Fruit fly (Drosophila melanogaster) whole organism, embryonic: ENCODE measurements around the gene Pdcd4.

Source experiments
- CG11398 ChIP-seq: fragments of 200-800 bp; sonication (Bioruptor generic); optimal IDR thresholded peaks from 2 replicates; lab custom pipeline; 2016; ENCODE audit warnings: missing biosample characterization, missing genetic modification characterization
- CG11504 ChIP-seq: fragments of 200-800 bp; sonication (Bioruptor generic); optimal IDR thresholded peaks from 3 replicates; lab custom pipeline; 2019; ENCODE audit warnings: missing biosample characterization, mild to moderate bottlenecking, missing genetic modification characterization, moderate library complexity
- CG12155 ChIP-seq: fragments of 200-800 bp; sonication (Bioruptor generic); optimal IDR thresholded peaks from 3 replicates; lab custom pipeline; 2016; ENCODE audit warnings: missing biosample characterization, missing genetic modification characterization
- CG13123 ChIP-seq: fragments of 200-800 bp; sonication (Bioruptor generic); optimal IDR thresholded peaks from 2 replicates; lab custom pipeline; 2016; ENCODE audit warnings: missing biosample characterization, missing genetic modification characterization
- CG16813 ChIP-seq: fragments of 200-800 bp; sonication (Bioruptor generic); IDR thresholded peaks from 3 replicates; pipeline ENCODE4 v1.3.6; 2022; ENCODE audit warnings: missing biosample characterization, missing genetic modification characterization; ENCODE audit not compliant: partially characterized antibody
- CG17568 ChIP-seq: fragments of 200-800 bp; sonication (Bioruptor generic); optimal IDR thresholded peaks from 2 replicates; lab custom pipeline; 2018; ENCODE audit warnings: missing biosample characterization, mild to moderate bottlenecking, missing genetic modification characterization, moderate library complexity
- CG2678 ChIP-seq: fragments of 200-800 bp; sonication (Bioruptor generic); optimal IDR thresholded peaks from 3 replicates; lab custom pipeline; 2019; ENCODE audit warnings: missing biosample characterization, mild to moderate bottlenecking, missing genetic modification characterization, moderate library complexity
- CG2712 ChIP-seq: fragments of 200-800 bp; optimal IDR thresholded peaks from 3 replicates; lab custom pipeline; 2019; ENCODE audit warnings: missing biosample characterization, mild to moderate bottlenecking, missing genetic modification characterization, moderate library complexity
- CG31441 ChIP-seq: fragments of 200-800 bp; sonication (Bioruptor generic); IDR thresholded peaks from 2 replicates; pipeline ENCODE4 v1.3.6; 2022; ENCODE audit warnings: missing biosample characterization, missing genetic modification characterization
- CG4282 ChIP-seq: fragments of 200-800 bp; sonication (Bioruptor generic); optimal IDR thresholded peaks from 2 replicates; lab custom pipeline; 2016; ENCODE audit warnings: missing biosample characterization, missing genetic modification characterization
- CG6272 ChIP-seq: fragments of 200-800 bp; sonication (Bioruptor generic); IDR thresholded peaks from 2 replicates; pipeline ENCODE4 v1.3.6; 2022; ENCODE audit warnings: missing biosample characterization, missing genetic modification characterization
- CG6683 ChIP-seq: fragments of 200-800 bp; sonication (Bioruptor generic); optimal IDR thresholded peaks from 2 replicates; lab custom pipeline; 2017; ENCODE audit warnings: missing biosample characterization, mild to moderate bottlenecking, missing genetic modification characterization, missing genetic modification reagents
- CG7963 ChIP-seq: fragments of 200-800 bp; sonication (Bioruptor generic); IDR thresholded peaks from 3 replicates; pipeline ENCODE4 v1.3.6; 2022; ENCODE audit warnings: missing biosample characterization, missing genetic modification characterization; ENCODE audit not compliant: partially characterized antibody
- D19B ChIP-seq: fragments of 200-800 bp; sonication (Bioruptor generic); optimal IDR thresholded peaks from 2 replicates; lab custom pipeline; 2017; ENCODE audit warnings: missing biosample characterization, mild to moderate bottlenecking, missing genetic modification characterization
- HLH3B ChIP-seq: fragments of 200-800 bp; sonication (Bioruptor generic); IDR thresholded peaks from 2 replicates; pipeline ENCODE4 v1.3.6; 2022; ENCODE audit warnings: missing biosample characterization, missing genetic modification characterization
- HLH4C ChIP-seq: fragments of 200-800 bp; sonication (Bioruptor generic); IDR thresholded peaks from 3 replicates; pipeline ENCODE4 v1.3.6; 2022; ENCODE audit warnings: missing biosample characterization, missing genetic modification characterization; ENCODE audit not compliant: partially characterized antibody
- Hr51 ChIP-seq, 2 experiments: fragments of 200-800 bp; sonication (Bioruptor generic); optimal IDR thresholded peaks; 2 replicates in 1 of 2; 3 replicates in 1 of 2; lab custom pipeline; 2016 to 2018; ENCODE audit warnings: missing biosample characterization in 2 of 2, missing genetic modification characterization in 2 of 2, mild to moderate bottlenecking in 1 of 2, moderate library complexity in 1 of 2
- Hr78 ChIP-seq, 2 experiments: fragments of 200-800 bp in 1 of 2; fragments of >200 bp in 1 of 2; sonication (Bioruptor generic) in 1 of 2; optimal IDR thresholded peaks; 2 replicates each; lab custom pipeline; 2017 to 2019; ENCODE audit warnings: missing biosample characterization in 2 of 2, missing genetic modification characterization in 2 of 2, mild to moderate bottlenecking in 1 of 2, moderate library complexity in 1 of 2
- Mad ChIP-seq: fragments of 200-800 bp; sonication (Bioruptor generic); optimal IDR thresholded peaks from 2 replicates; lab custom pipeline; 2016; ENCODE audit warnings: missing biosample characterization, missing genetic modification characterization
- Med ChIP-seq: fragments of 200-800 bp; sonication (Bioruptor generic); peaks from one replicate; lab custom pipeline; 2016; ENCODE audit warnings: missing biosample characterization, missing genetic modification characterization, mild to moderate bottlenecking, inconsistent platforms, moderate library complexity
- Nf-YB ChIP-seq: fragments of 200-800 bp; sonication (Bioruptor generic); optimal IDR thresholded peaks from 3 replicates; lab custom pipeline; 2019; ENCODE audit warnings: missing biosample characterization, mild to moderate bottlenecking, missing genetic modification characterization, moderate library complexity
- PHDP ChIP-seq: fragments of 200-800 bp; sonication (Bioruptor generic); optimal IDR thresholded peaks from 3 replicates; lab custom pipeline; 2018; ENCODE audit warnings: missing biosample characterization, mild to moderate bottlenecking, missing genetic modification characterization, moderate library complexity
- abd-A ChIP-seq: fragments of 200-800 bp; sonication (Bioruptor generic); optimal IDR thresholded peaks from 3 replicates; lab custom pipeline; 2019; ENCODE audit warnings: missing biosample characterization, mild to moderate bottlenecking, missing genetic modification characterization, moderate library complexity
- bbx ChIP-seq: fragments of 200-800 bp; sonication (Bioruptor generic); IDR thresholded peaks from 2 replicates; pipeline ENCODE4 v1.3.6; 2022; ENCODE audit warnings: missing biosample characterization, missing genetic modification characterization; ENCODE audit not compliant: partially characterized antibody
- chinmo ChIP-seq: fragments of 200-800 bp; sonication (Bioruptor generic); IDR thresholded peaks from 4 replicates; pipeline ENCODE4 v1.3.6; 2022; ENCODE audit warnings: missing biosample characterization, missing genetic modification characterization; ENCODE audit not compliant: partially characterized antibody
- gem ChIP-seq: fragments of 200-800 bp; sonication (Bioruptor generic); optimal IDR thresholded peaks from 2 replicates; lab custom pipeline; 2019; ENCODE audit warnings: missing biosample characterization, mild to moderate bottlenecking, missing genetic modification characterization, moderate library complexity
- grau ChIP-seq: fragments of 200-800 bp; optimal IDR thresholded peaks from 3 replicates; lab custom pipeline; 2019; ENCODE audit warnings: missing biosample characterization, mild to moderate bottlenecking, missing genetic modification characterization, moderate library complexity
- grn ChIP-seq: fragments of 200-800 bp; sonication (Bioruptor generic); optimal IDR thresholded peaks from 3 replicates; lab custom pipeline; 2017; ENCODE audit warnings: missing biosample characterization, missing genetic modification characterization
- gt ChIP-seq: fragments of 200-800 bp; sonication (Bioruptor generic); IDR thresholded peaks from 2 replicates; pipeline ENCODE4 v1.3.6; 2022; ENCODE audit warnings: missing biosample characterization, missing genetic modification characterization
- hb ChIP-seq: fragments of 200-800 bp; sonication (Bioruptor generic); IDR thresholded peaks from 3 replicates; pipeline ENCODE4 v1.3.6; 2022; ENCODE audit warnings: missing biosample characterization, missing genetic modification characterization; ENCODE audit not compliant: partially characterized antibody
- her ChIP-seq: fragments of 200-800 bp; sonication (Bioruptor generic); optimal IDR thresholded peaks from 2 replicates; lab custom pipeline; 2016; ENCODE audit warnings: missing biosample characterization, missing genetic modification characterization
- jigr1 ChIP-seq: fragments of 200-800 bp; sonication (Bioruptor generic); IDR thresholded peaks from 3 replicates; pipeline ENCODE4 v1.3.6; 2022; ENCODE audit warnings: missing biosample characterization, missing genetic modification characterization
- kni ChIP-seq: fragments of 200-800 bp; sonication (Bioruptor generic); optimal IDR thresholded peaks from 3 replicates; lab custom pipeline; 2017; ENCODE audit warnings: mild to moderate bottlenecking, missing biosample characterization, missing genetic modification reagents, missing genetic modification characterization
- sob ChIP-seq: fragments of 200-800 bp; sonication (Bioruptor generic); IDR thresholded peaks from 2 replicates; pipeline ENCODE4 v1.3.6; 2022; ENCODE audit warnings: missing biosample characterization, missing genetic modification characterization
- vvl ChIP-seq: fragments of 200-800 bp; sonication (Bioruptor generic); IDR thresholded peaks from 2 replicates; pipeline ENCODE4 v1.3.6; 2022; ENCODE audit warnings: missing biosample characterization, missing genetic modification characterization
- zf30C ChIP-seq: fragments of 200-800 bp; sonication (Bioruptor generic); optimal IDR thresholded peaks from 3 replicates; lab custom pipeline; 2018; ENCODE audit warnings: missing biosample characterization, mild to moderate bottlenecking, missing genetic modification characterization
- zfh2 ChIP-seq: fragments of 200-800 bp; sonication (Bioruptor generic); optimal IDR thresholded peaks from 2 replicates; lab custom pipeline; 2016; ENCODE audit warnings: missing biosample characterization, missing genetic modification characterization

Gene Pdcd4

DNA sequence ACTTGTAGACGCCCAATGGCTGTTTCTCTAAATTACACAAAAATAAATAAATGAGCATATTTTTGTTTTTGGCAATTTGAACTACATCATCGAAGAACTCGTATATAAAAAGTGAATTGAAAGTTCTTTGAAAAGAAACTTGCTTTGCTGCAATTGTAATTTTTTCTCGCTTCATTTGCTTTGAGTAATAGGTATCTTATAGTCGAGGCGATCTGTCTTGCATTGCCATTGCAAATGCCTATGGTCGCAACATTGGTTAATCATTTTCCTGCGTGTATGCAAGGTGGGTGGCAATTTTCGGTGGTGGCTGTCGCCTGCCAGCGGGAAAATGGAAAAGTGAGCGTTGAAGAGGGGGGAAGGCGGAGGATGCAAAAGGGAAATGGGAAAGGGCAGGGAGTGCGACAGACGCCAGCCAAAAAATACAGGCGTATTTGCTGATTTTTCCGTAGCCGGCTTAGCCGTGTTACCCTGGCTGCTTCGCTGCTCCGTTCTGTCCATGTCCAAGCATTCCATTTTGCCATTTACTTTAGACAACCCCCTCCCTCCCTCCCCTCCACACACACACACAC is 32.2 kb upstream of the Pdcd4 start (continued):
- TF ChIP-seq vvl (GFP tag; lab: Robert Waterston, UW): no peak
- TF ChIP-seq CG13123: no peak
- peak; percentile 22 for TF ChIP-seq zf30C (GFP tag; lab: Kevin White, UChicago)
- peak; percentile 36 for TF ChIP-seq CG11504 (tag; lab: Kevin White, UChicago)
- TF ChIP-seq Hr78 (GFP tag; optimal IDR thresholded peaks at IDR 0.05; lab: Kevin White, UChicago): no peak
- no peak for TF ChIP-seq CG4282 (GFP tag; lab: Kevin White, UChicago)
- peak; percentile 36 for TF ChIP-seq abd-A (tag; lab: Kevin White, UChicago)
- TF ChIP-seq CG12155: no peak
- no peak for TF ChIP-seq CG11398 (GFP tag; lab: Kevin White, UChicago)
- TF ChIP-seq Mad (GFP tag; lab: Kevin White, UChicago): no peak
- TF ChIP-seq zfh2 (GFP tag; lab: Kevin White, UChicago): no peak
- TF ChIP-seq CG2678: peak; percentile 31
- no peak for TF ChIP-seq bbx (GFP tag; lab: Robert Waterston, UW)
- TF ChIP-seq HLH4C (GFP tag; lab: Robert Waterston, UW): peak; percentile 62; the same call in 2 of the 3 replicates
- TF ChIP-seq grn: no peak
- no peak for TF ChIP-seq hb (GFP tag; lab: Robert Waterston, UW)
- peak; percentile 52 for TF ChIP-seq D19B
- peak; percentile 81 for TF ChIP-seq Med (GFP tag; lab: Kevin White, UChicago)
- no peak for TF ChIP-seq CG6272 (GFP tag; lab: Robert Waterston, UW)
- TF ChIP-seq CG16813 (GFP tag; lab: Robert Waterston, UW): 0 out of 3 replicates have a peak, but pooled peaks have one; percentile 42
- TF ChIP-seq her: no peak
- 0 out of 4 replicates have a peak, but pooled peaks have one; percentile 13 for TF ChIP-seq chinmo
- TF ChIP-seq HLH3B (GFP tag; lab: Robert Waterston, UW): no peak
- TF ChIP-seq CG6683 (GFP tag; lab: Kevin White, UChicago): no peak
- TF ChIP-seq CG7963 (GFP tag; lab: Robert Waterston, UW): peak; percentile 31; the same call in 1 of the 3 replicates
- TF ChIP-seq CG17568 (GFP tag; lab: Kevin White, UChicago): no peak
- no peak for TF ChIP-seq gt (GFP tag; lab: Robert Waterston, UW)
- TF ChIP-seq CG31441 (GFP tag; lab: Robert Waterston, UW): peak; percentile 22; the same call in 1 of the 2 replicates
- TF ChIP-seq Nf-YB (GFP tag; lab: Kevin White, UChicago): no peak
- peak; percentile 32 for TF ChIP-seq gem (tag; lab: Kevin White, UChicago)
- peak; percentile 11 for TF ChIP-seq grau (tag; lab: Kevin White, UChicago)
- TF ChIP-seq kni (GFP tag; lab: Kevin White, UChicago): peak; percentile 16
- TF ChIP-seq sob (GFP tag; lab: Robert Waterston, UW): no peak
- TF ChIP-seq jigr1: no peak
- peak; percentile 24 for TF ChIP-seq CG2712
- TF ChIP-seq, all 482 proteins: peak for 35

DNA sequence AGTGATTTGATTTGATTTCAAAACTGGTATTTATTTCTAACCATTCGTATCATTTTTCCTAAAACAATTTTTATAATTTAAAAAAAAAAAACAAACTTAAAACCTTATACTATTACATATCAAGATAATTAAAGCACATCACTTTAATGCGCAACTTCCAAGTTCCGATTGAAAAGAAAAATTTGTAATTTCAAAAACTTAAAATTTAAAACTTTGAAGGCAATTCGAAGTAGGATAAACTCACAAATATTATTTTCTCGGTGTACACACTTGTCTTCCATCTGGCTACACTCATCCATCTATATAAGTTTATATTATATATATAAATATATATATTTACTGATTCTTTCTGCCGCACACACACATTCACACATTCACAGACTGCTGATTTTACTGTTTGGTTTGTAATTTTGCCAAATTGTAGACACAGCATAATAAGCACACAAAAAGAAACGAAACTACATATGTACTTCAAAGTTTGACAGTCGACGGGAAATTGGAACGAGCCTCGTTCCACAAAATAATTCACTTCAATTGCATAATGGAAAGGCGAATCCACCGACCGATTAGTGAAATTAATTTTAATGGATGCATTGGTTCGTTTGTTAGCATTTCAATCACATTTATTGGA is 30.9 kb upstream of the Pdcd4 start:
- TF ChIP-seq PHDP (tag; lab: Kevin White, UChicago) (no peak), Hr51 (GFP tag; optimal IDR thresholded peaks at IDR 0.05; lab: Kevin White, UChicago) (no peak)
